Worm (Caenorhabditis elegans) whole organism, young adult: ENCODE measurements around the gene Y73B6BL.288.

Experiments used
- ama-1 ChIP-seq, 3 experiments: fragments of 150-350 bp in 1 of 3; sonication (generic microtip) in 2 of 3; optimal IDR thresholded peaks; 2 replicates each; lab custom pipeline; 2014 to 2018; ENCODE audit warnings: missing biosample characterization in 2 of 3, missing genetic modification characterization in 2 of 3, missing genetic modification reagents in 2 of 3
- chd-7 ChIP-seq: sonication (generic microtip); optimal IDR thresholded peaks from 2 replicates; lab custom pipeline; 2016; ENCODE audit warnings: mild to moderate bottlenecking, missing genetic modification characterization, moderate library complexity, missing compliant biosample characterization
- nhr-80 ChIP-seq: sonication (generic microtip); optimal IDR thresholded peaks from 2 replicates; lab custom pipeline; 2016; ENCODE audit warnings: missing genetic modification characterization, missing compliant biosample characterization
- snpc-4 ChIP-seq, 5 experiments: fragments of 150-350 bp in 1 of 5; sonication (generic microtip) in 4 of 5; optimal IDR thresholded peaks; 2 replicates each; lab custom pipeline; 2014 to 2018; ENCODE audit warnings: missing genetic modification characterization in 5 of 5, missing biosample characterization in 3 of 5, antibody characterized with exemption in 2 of 5, mild to moderate bottlenecking in 2 of 5, missing compliant biosample characterization in 2 of 5, missing genotype in 2 of 5, moderate library complexity in 2 of 5, missing genetic modification reagents in 1 of 5
- tbx-9 ChIP-seq: sonication (generic microtip); optimal IDR thresholded peaks from 2 replicates; lab custom pipeline; 2016; ENCODE audit warnings: borderline replicate concordance, missing genetic modification characterization, inconsistent platforms, missing compliant biosample characterization

- no peak for TF ChIP-seq ama-1 (optimal IDR thresholded peaks at IDR 0.05; lab: Kevin White, UChicago)
- no peak for TF ChIP-seq ama-1 (GFP tag; optimal IDR thresholded peaks at IDR 0.05; lab: Kevin White, UChicago)
- TF ChIP-seq snpc-4 (GFP tag; optimal IDR thresholded peaks at IDR 0.05; lab: Kevin White, UChicago), result no peak
- no peak for TF ChIP-seq snpc-4 (tag; optimal IDR thresholded peaks at IDR 0.05; lab: Kevin White, UChicago)
- no peak for TF ChIP-seq chd-7 (tag; lab: Kevin White, UChicago)
- TF ChIP-seq nhr-80 (tag; lab: Kevin White, UChicago), result no peak
- TF ChIP-seq tbx-9, result no peak
These were observed 21.3 kb upstream of the Y73B6BL.288 start for ce11 chrIV:6363604-6364003.
